Worm (Caenorhabditis elegans): Measurements from ENCODE around the gene gsp-1.

The gsp-1 gene

DNA sequence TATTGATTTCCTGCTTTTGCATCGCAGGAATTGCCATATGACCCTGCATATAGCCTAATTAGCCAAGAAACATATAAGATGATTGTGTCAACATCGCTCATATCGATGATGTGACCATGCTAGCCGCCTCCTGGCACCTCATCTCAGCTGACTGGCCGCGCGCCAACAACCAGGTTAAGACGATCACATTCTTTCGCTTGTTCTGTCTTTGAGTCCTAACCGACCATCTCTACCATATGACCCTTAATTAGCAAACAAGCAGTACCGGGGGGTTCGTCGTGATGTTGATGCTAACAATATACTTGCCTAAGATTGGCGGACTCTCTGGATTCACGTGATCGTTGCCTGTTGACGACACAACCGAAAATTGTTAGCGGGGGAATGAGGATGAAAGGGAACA lies 40.4 kb downstream of the gsp-1 start:
- peak; percentile 93 for TF ChIP-seq hlh-30 (tag; optimal IDR thresholded peaks at IDR 0.05; ENCODE audit: insufficient read depth)
- TF ChIP-seq daf-16 (GFP tag; optimal IDR thresholded peaks at IDR 0.05): no peak
- peak; percentile 9 for TF ChIP-seq daf-16 (tag; optimal IDR thresholded peaks at IDR 0.05)
- TF ChIP-seq pha-4 (GFP tag; IDR thresholded peaks at IDR 0.05): no peak
- peak; percentile 21 for TF ChIP-seq pha-4 (tag; optimal IDR thresholded peaks at IDR 0.05)
- TF ChIP-seq set-16 (GFP tag; IDR thresholded peaks at IDR 0.05): 0 out of 2 replicates have a peak, but pooled peaks have one; percentile 12
- TF ChIP-seq zip-2 (tag; optimal IDR thresholded peaks at IDR 0.05): no peak
- peak; percentile 23 for TF ChIP-seq hlh-11 (tag; optimal IDR thresholded peaks at IDR 0.05)
- TF ChIP-seq nhr-11 (tag; optimal IDR thresholded peaks at IDR 0.05): peak; percentile 38
- no peak for TF ChIP-seq php-3 (GFP tag; IDR thresholded peaks at IDR 0.05)
- peak; percentile 23 for TF ChIP-seq nhr-28 (tag; optimal IDR thresholded peaks at IDR 0.05)

DNA sequence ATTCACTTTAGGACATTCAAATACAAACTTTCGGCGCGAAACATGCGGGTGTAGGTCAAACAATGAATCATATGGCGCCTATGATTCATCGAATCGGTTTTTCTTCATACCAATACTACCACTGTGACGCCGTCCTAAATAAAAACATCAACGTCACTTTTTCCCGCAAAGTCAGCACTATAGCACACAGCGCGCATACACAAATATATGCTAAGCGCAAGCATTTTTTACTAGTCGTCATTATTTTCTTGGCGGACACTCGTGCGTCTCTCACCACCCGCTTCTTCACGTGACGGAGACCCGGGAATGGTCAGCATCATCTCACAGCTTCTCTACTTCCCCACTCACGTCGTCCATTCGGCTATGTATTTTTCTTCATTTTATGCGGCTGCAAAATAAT lies 41.0 kb downstream of the gsp-1 start:
- TF ChIP-seq dve-1 (tag; optimal IDR thresholded peaks at IDR 0.05; ENCODE audit: insufficient read depth) (peak; percentile 61), nhr-28 (tag; optimal IDR thresholded peaks at IDR 0.05) (no peak), mdl-1 (tag; optimal IDR thresholded peaks at IDR 0.05) (peak in 1 of 2 experiments; percentile 68), nhr-6 (tag; optimal IDR thresholded peaks at IDR 0.05) (peak; percentile 30), zip-2 (tag; optimal IDR thresholded peaks at IDR 0.05) (no peak), daf-12 (tag; optimal IDR thresholded peaks at IDR 0.05) (no peak), T26A8.4 (GFP tag; IDR thresholded peaks at IDR 0.05) (no peak), Y75B8A.6 (GFP tag; IDR thresholded peaks at IDR 0.05) (no peak), lin-38 (GFP tag; IDR thresholded peaks at IDR 0.05) (no peak), F44E2.7 (GFP tag; IDR thresholded peaks at IDR 0.05) (no peak), set-16 (GFP tag; IDR thresholded peaks at IDR 0.05) (no peak), aha-1 (tag) (peak; percentile 89), mxl-2 (GFP tag; conservative IDR thresholded peaks at IDR 0.05) (no peak), lin-1 (GFP tag; IDR thresholded peaks at IDR 0.05) (no peak), rbr-2 (tag; optimal IDR thresholded peaks at IDR 0.05) (peak; percentile 0), dmd-9 (GFP tag; IDR thresholded peaks at IDR 0.05) (no peak), nhr-237 (tag; optimal IDR thresholded peaks at IDR 0.05) (no peak), lin-13 (GFP tag; optimal IDR thresholded peaks at IDR 0.05) (no peak), hlh-30 (tag; optimal IDR thresholded peaks at IDR 0.05; ENCODE audit: insufficient read depth) (peak; percentile 89), fos-1 (tag; optimal IDR thresholded peaks at IDR 0.05) (no peak), ztf-11 (tag; optimal IDR thresholded peaks at IDR 0.05) (no peak), egl-43 (GFP tag; IDR thresholded peaks at IDR 0.05) (no peak), pha-4 (GFP tag; IDR thresholded peaks at IDR 0.05) (no peak), pha-4 (tag; optimal IDR thresholded peaks at IDR 0.05) (peak; percentile 17), R02D3.7 (tag; optimal IDR thresholded peaks at IDR 0.05) (no peak), ama-1 (optimal IDR thresholded peaks at IDR 0.05) (no peak), zip-11 (GFP tag; IDR thresholded peaks at IDR 0.05) (no peak), nhr-102 (tag; optimal IDR thresholded peaks at IDR 0.05) (no peak), arid-1 (GFP tag; conservative IDR thresholded peaks at IDR 0.05) (no peak), unc-62 (GFP tag; optimal IDR thresholded peaks at IDR 0.05 in 1 of 2) (peak in 1 of 2 experiments; percentile 25), unc-62 (tag; optimal IDR thresholded peaks at IDR 0.05) (no peak), F37D6.2 (tag; optimal IDR thresholded peaks at IDR 0.05) (no peak), mep-1 (tag; optimal IDR thresholded peaks at IDR 0.05) (peak; percentile 4), lsy-2 (tag; optimal IDR thresholded peaks at IDR 0.05) (peak in 1 of 2 experiments; percentile 19), ZK546.5 (tag; optimal IDR thresholded peaks at IDR 0.05) (no peak), hlh-11 (tag; optimal IDR thresholded peaks at IDR 0.05) (no peak), tag-97 (GFP tag; IDR thresholded peaks at IDR 0.05) (no peak), T20F7.1 (GFP tag; optimal IDR thresholded peaks at IDR 0.05) (no peak), daf-8 (GFP tag; IDR thresholded peaks at IDR 0.05) (no peak)

All from whole organism, L4 larva.